Fruit fly (Drosophila melanogaster) whole organism, adult: ENCODE results near the gene CG42581.
"Not testable (repeated sequence)": the region's sequence is repeated elsewhere in the genome, so short reads cannot be mapped to it uniquely, and the experiment has no call there.

ENCODE experiments used
- CG7101 ChIP-seq: fragments of 200-800 bp; sonication (Bioruptor generic); optimal IDR thresholded peaks from 2 replicates; lab custom pipeline; 2018; ENCODE audit warnings: missing biosample characterization, mild to moderate bottlenecking, missing genetic modification characterization, moderate library complexity
- Mnt ChIP-seq: fragments of 200-800 bp; sonication (Bioruptor generic); optimal IDR thresholded peaks from 2 replicates; lab custom pipeline; 2016; ENCODE audit warnings: missing biosample characterization, mild to moderate bottlenecking, missing genetic modification characterization
- tj ChIP-seq: fragments of 200-800 bp; sonication (Bioruptor generic); optimal IDR thresholded peaks from 3 replicates; lab custom pipeline; 2017; ENCODE audit warnings: missing biosample characterization, mild to moderate bottlenecking, missing genetic modification characterization, moderate library complexity

- TF ChIP-seq CG7101; tj (GFP tag; lab: Kevin White, UChicago); Mnt (GFP tag; lab: Kevin White, UChicago): not testable (repeated sequence)
Measured at dm6 chrX:20094098-20094497, 2.2 kb downstream of the CG42581 start, which contains the start of gene Or19b.
